Worm (Caenorhabditis elegans): ENCODE data around the gene K11H12.11.

Gene K11H12.11

DNA sequence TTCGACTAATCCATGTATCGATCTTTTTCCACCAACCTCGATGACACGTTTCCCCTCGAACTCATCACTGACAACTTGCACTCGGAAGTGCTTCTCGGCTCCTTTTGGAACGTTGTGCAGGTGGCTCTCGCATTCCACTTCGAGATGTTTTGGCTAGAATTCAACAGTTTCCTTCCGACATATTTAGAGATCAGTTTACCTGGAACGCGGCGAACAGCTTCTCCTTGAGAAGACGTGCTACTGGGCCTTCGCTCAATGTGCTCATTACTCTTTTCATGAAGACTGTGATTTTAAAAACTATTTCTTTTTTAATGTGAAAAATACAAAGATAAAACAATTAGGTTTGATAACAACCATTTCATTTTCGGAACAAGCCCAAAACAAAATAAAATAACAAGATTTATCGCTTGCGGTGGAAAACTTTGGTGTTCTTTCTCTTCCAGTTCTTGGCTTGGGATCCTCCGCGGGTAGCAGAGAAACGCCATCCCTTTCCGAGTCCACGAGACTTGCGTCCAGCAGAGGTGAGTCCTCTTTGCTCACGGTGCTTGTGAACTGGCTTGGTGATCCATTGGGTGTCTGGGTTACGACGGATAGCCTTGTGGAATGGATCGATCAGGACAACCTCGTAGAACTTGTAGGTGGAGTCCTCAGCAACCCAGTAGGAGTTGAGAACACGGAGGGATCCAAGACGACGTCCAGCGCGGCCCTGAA is 17.1 kb downstream of the K11H12.11 start, which contains the start of gene K11H12.1:
Gene K11H12.1, minus strand, starts transcription at position 284 of the 711 bp plus-strand sequence.
- TF ChIP-seq mcd-1 (GFP tag; IDR thresholded peaks at IDR 0.05): no peak; the same call in 1 of the 2 replicates
- peak; percentile 95 for TF ChIP-seq F39B2.1 (GFP tag; IDR thresholded peaks at IDR 0.05)
- peak; percentile 48 for TF ChIP-seq hrde-1 (tag; optimal IDR thresholded peaks at IDR 0.05; ENCODE audit: borderline replicate concordance)
- no peak for TF ChIP-seq T26A5.8 (tag; optimal IDR thresholded peaks at IDR 0.05)
- peak; percentile 48; the same call in 1 of the 2 replicates for TF ChIP-seq rcor-1 (GFP tag; IDR thresholded peaks at IDR 0.05)
- TF ChIP-seq efl-1 (GFP tag; optimal IDR thresholded peaks at IDR 0.05): no peak
- no peak for TF ChIP-seq somi-1 (GFP tag; optimal IDR thresholded peaks at IDR 0.05)
- TF ChIP-seq him-1 (tag; optimal IDR thresholded peaks at IDR 0.05): peak; percentile 47
- TF ChIP-seq madf-3 (GFP tag; IDR thresholded peaks at IDR 0.05): peak; percentile 92
- TF ChIP-seq F52B5.7 (tag; optimal IDR thresholded peaks at IDR 0.05): peak; percentile 11
- peak; percentile 24 for TF ChIP-seq ZK185.1 (tag; optimal IDR thresholded peaks at IDR 0.05; ENCODE audit: poor library complexity, severe bottlenecking)
- peak; percentile 50; the same call in 1 of the 2 replicates for TF ChIP-seq pbrm-1 (GFP tag; IDR thresholded peaks at IDR 0.05)
- peak; percentile 30 for TF ChIP-seq xnd-1 (tag; optimal IDR thresholded peaks at IDR 0.05)
- TF ChIP-seq B0261.1 (tag; optimal IDR thresholded peaks at IDR 0.05): peak; percentile 2
- TF ChIP-seq C17E4.6 (GFP tag; IDR thresholded peaks at IDR 0.05): peak; percentile 68; the same call in 1 of the 2 replicates
- TF ChIP-seq snpc-4 (GFP tag; optimal IDR thresholded peaks at IDR 0.05): no peak
- peak in 2 of 4 experiments; percentile 12 to 45 for TF ChIP-seq snpc-4 (tag; optimal IDR thresholded peaks at IDR 0.05)
- TF ChIP-seq nhr-90 (tag; optimal IDR thresholded peaks at IDR 0.05): no peak
- TF ChIP-seq snpc-3.4 (tag; optimal IDR thresholded peaks at IDR 0.05): peak; percentile 64
- peak; percentile 25; the same call in 1 of the 2 replicates for TF ChIP-seq lin-26 (GFP tag; IDR thresholded peaks at IDR 0.05)
- no peak for TF ChIP-seq ets-4 (GFP tag; optimal IDR thresholded peaks at IDR 0.05)
- peak; percentile 58; the same call in 1 of the 2 replicates for TF ChIP-seq hmg-20 (GFP tag; IDR thresholded peaks at IDR 0.05)
- TF ChIP-seq dox-1 (GFP tag; IDR thresholded peaks at IDR 0.05): peak; percentile 34; the same call in 1 of the 2 replicates
- TF ChIP-seq ceh-100 (GFP tag; IDR thresholded peaks at IDR 0.05): peak; percentile 58
- no peak for TF ChIP-seq ztf-25 (GFP tag; IDR thresholded peaks at IDR 0.05)
- TF ChIP-seq nfyb-1 (GFP tag; IDR thresholded peaks at IDR 0.05): 0 out of 2 replicates have a peak, but pooled peaks have one; percentile 39
- TF ChIP-seq tbp1 (GFP tag; optimal IDR thresholded peaks at IDR 0.05): peak; percentile 8
- TF ChIP-seq madf-6 (GFP tag; IDR thresholded peaks at IDR 0.05): peak; percentile 78
- no peak for TF ChIP-seq madf-10 (tag; optimal IDR thresholded peaks at IDR 0.05)
- no peak for TF ChIP-seq akir-1 (GFP tag; optimal IDR thresholded peaks at IDR 0.05)
- TF ChIP-seq ztf-26 (tag; optimal IDR thresholded peaks at IDR 0.05): no peak
- TF ChIP-seq athp-1 (tag; optimal IDR thresholded peaks at IDR 0.05): peak; percentile 47
- no peak for TF ChIP-seq tbx-9 (tag; optimal IDR thresholded peaks at IDR 0.05; ENCODE audit: borderline replicate concordance)
- TF ChIP-seq dpff-1 (tag; optimal IDR thresholded peaks at IDR 0.05): no peak
- no peak for TF ChIP-seq sea-2 (GFP tag; IDR thresholded peaks at IDR 0.05)
- TF ChIP-seq snpc-1.1 (tag; optimal IDR thresholded peaks at IDR 0.05; ENCODE audit: insufficient read depth): peak; percentile 54
- peak; percentile 42; the same call in 1 of the 2 replicates for TF ChIP-seq D2030.7 (GFP tag; IDR thresholded peaks at IDR 0.05)
- no peak for TF ChIP-seq fkh-3 (tag; optimal IDR thresholded peaks at IDR 0.05)
- no peak for TF ChIP-seq ama-1 (optimal IDR thresholded peaks at IDR 0.05)
- no peak for TF ChIP-seq ama-1 (GFP tag; optimal IDR thresholded peaks at IDR 0.05)
- TF ChIP-seq zfh-2 (GFP tag; conservative IDR thresholded peaks at IDR 0.05): peak; percentile 60
- peak; percentile 92 for TF ChIP-seq ekl-4 (GFP tag; IDR thresholded peaks at IDR 0.05)
- TF ChIP-seq ztf-3 (GFP tag; optimal IDR thresholded peaks at IDR 0.05): no peak
- TF ChIP-seq tlf-1 (GFP tag; optimal IDR thresholded peaks at IDR 0.05): peak; percentile 53
- 0 out of 2 replicates have a peak, but pooled peaks have one; percentile 82 for TF ChIP-seq cebp-2 (GFP tag; IDR thresholded peaks at IDR 0.05)
- TF ChIP-seq C06A6.2 (GFP tag; conservative IDR thresholded peaks at IDR 0.05): no peak
- no peak for TF ChIP-seq rec-8 (tag; optimal IDR thresholded peaks at IDR 0.05)

Measured in whole organism, young adult.